Worm (Caenorhabditis elegans): ENCODE data around the gene tag-51.
A peak's percentile ranks its signal among the peaks of the same experiment; 100 is the strongest.

Gene tag-51

ce11 chrIII:831961-832360, 22.1 kb upstream of the tag-51 start, which contains the start of gene ceeh-1:
Gene ceeh-1 (minus strand): TSS chrIII:832277.
- peak; percentile 29 for TF ChIP-seq elt-2 (tag; optimal IDR thresholded peaks at IDR 0.05)
- no peak for TF ChIP-seq lin-39 (tag; optimal IDR thresholded peaks at IDR 0.05)

DNA sequence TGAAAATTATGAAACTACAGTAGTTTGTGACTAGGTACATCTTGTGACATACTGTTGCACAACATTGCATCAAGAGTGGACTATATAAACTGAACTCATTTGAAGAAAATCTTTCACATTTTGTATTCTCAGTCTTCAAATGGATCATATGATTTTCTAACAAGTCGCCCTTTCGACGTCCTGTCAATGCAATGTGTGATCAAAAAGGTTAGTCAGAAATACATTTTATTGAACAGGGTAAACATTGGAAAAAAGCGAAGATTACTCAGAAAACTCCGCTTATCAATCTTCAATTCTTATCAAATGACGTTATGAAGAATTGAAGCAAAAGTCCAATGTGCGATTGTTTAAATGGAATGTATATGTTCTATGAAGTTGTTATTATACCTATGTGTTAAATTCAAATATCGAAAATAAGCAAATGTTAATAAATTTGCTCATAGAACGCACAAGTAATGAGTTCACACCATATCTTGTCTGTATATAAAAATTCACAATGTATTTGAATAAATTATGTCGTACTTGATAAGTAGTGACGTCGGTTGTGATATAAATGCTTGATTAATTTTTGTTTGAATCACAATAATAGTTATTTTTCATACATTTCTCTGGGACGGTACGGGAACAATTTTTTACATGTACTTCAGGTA, 21.0 kb upstream of the tag-51 start, which contains the start of gene zip-2:
Gene zip-2 (plus strand): TSS at position 128 of the 650 bp plus-strand sequence.
- TF ChIP-seq pha-4 (tag; optimal IDR thresholded peaks at IDR 0.05) (peak; percentile 79), pqm-1 (tag; optimal IDR thresholded peaks at IDR 0.05) (peak; percentile 98), aly-2 (tag; optimal IDR thresholded peaks at IDR 0.05) (no peak), elt-2 (tag; optimal IDR thresholded peaks at IDR 0.05) (peak; percentile 93), jun-1 (tag; optimal IDR thresholded peaks at IDR 0.05) (peak; percentile 24), ceh-28 (tag; optimal IDR thresholded peaks at IDR 0.05) (peak; percentile 27), ceh-82 (tag; optimal IDR thresholded peaks at IDR 0.05) (peak; percentile 8), fkh-10 (GFP tag; optimal IDR thresholded peaks at IDR 0.05) (no peak), nhr-23 (tag; optimal IDR thresholded peaks at IDR 0.05) (no peak), fos-1 (tag; optimal IDR thresholded peaks at IDR 0.05) (peak; percentile 14), ztf-11 (tag; optimal IDR thresholded peaks at IDR 0.05) (no peak), nhr-77 (tag; optimal IDR thresholded peaks at IDR 0.05) (no peak), R02D3.7 (tag; optimal IDR thresholded peaks at IDR 0.05) (no peak)

DNA sequence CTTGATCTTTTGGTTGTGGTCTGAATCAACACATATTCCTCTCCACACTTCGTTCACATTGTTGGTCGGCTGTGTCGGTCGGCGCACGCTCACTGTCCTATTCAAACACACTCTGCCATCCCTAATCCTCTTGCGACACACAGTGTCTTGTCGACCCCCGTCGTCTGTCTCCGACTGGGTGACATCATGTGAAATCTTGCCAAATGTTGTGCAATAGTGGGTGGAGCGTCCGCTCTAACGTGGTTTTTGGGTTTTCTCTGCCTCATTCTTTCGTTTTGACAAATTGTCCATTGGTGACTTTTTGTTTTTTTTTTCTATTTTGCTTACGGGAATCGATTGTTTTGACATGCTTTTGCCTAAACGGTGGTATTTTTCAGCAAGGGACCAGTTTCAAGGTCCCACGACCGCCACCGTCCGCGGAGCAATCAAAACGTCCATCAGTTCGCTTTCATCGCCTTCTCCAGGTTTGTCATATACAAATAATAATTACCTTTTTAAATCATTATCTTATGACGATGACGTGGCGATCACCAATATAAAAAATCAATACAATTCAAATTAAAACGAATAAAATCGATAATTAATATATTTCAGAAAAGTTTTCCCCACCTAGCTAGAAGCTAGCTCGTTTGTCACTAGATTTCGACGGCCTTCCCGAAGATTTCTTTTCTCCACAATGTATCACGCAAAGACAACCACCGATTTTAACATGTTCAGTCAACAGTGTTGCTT, 20.1 kb upstream of the tag-51 start:
- TF ChIP-seq elt-1 (tag; optimal IDR thresholded peaks at IDR 0.05) (peak; percentile 67), ceh-9 (tag; optimal IDR thresholded peaks at IDR 0.05) (no peak), snpc-4 (tag; optimal IDR thresholded peaks at IDR 0.05) (peak; percentile 67), R02D3.7 (tag; optimal IDR thresholded peaks at IDR 0.05) (peak; percentile 77), ceh-16 (tag; optimal IDR thresholded peaks at IDR 0.05) (no peak), egl-5 (tag; optimal IDR thresholded peaks at IDR 0.05) (peak; percentile 83), lin-15B (tag; optimal IDR thresholded peaks at IDR 0.05) (peak; percentile 69), nhr-23 (tag; optimal IDR thresholded peaks at IDR 0.05) (peak; percentile 94), pqm-1 (tag; optimal IDR thresholded peaks at IDR 0.05) (peak; percentile 91), fkh-10 (GFP tag; optimal IDR thresholded peaks at IDR 0.05) (peak; percentile 96), zag-1 (tag; optimal IDR thresholded peaks at IDR 0.05) (peak; percentile 25), ztf-11 (tag; optimal IDR thresholded peaks at IDR 0.05) (no peak), hmg-11 (tag; optimal IDR thresholded peaks at IDR 0.05) (peak; percentile 97), nhr-11 (tag; optimal IDR thresholded peaks at IDR 0.05) (peak; percentile 82), egl-27 (tag; optimal IDR thresholded peaks at IDR 0.05) (peak; percentile 48), pha-4 (tag; optimal IDR thresholded peaks at IDR 0.05) (peak; percentile 98), nhr-28 (tag; optimal IDR thresholded peaks at IDR 0.05) (no peak), nfya-1 (tag; optimal IDR thresholded peaks at IDR 0.05; ENCODE audit: insufficient read depth) (peak; percentile 96), ceh-82 (tag; optimal IDR thresholded peaks at IDR 0.05) (no peak), nhr-77 (tag; optimal IDR thresholded peaks at IDR 0.05) (peak; percentile 21), ztf-4 (tag; optimal IDR thresholded peaks at IDR 0.05) (peak; percentile 67), nhr-76 (tag; optimal IDR thresholded peaks at IDR 0.05) (no peak), ama-1 (optimal IDR thresholded peaks at IDR 0.05) (peak; percentile 93), fos-1 (tag; optimal IDR thresholded peaks at IDR 0.05) (peak; percentile 91), elt-3 (tag; optimal IDR thresholded peaks at IDR 0.05) (peak in 2 of 3 experiments; percentile 7 to 53), ZK546.5 (tag; optimal IDR thresholded peaks at IDR 0.05) (no peak), mdl-1 (tag; optimal IDR thresholded peaks at IDR 0.05) (peak; percentile 82), aly-2 (tag; optimal IDR thresholded peaks at IDR 0.05) (no peak), daf-12 (tag; optimal IDR thresholded peaks at IDR 0.05) (no peak), mml-1 (tag; optimal IDR thresholded peaks at IDR 0.05) (peak; percentile 8), elt-2 (tag; optimal IDR thresholded peaks at IDR 0.05) (peak; percentile 85), unc-39 (tag; optimal IDR thresholded peaks at IDR 0.05) (no peak), nhr-67 (tag; optimal IDR thresholded peaks at IDR 0.05) (no peak), lsy-12 (tag; optimal IDR thresholded peaks at IDR 0.05) (peak; percentile 88), jun-1 (tag; optimal IDR thresholded peaks at IDR 0.05) (peak; percentile 92), lin-39 (tag; optimal IDR thresholded peaks at IDR 0.05) (peak; percentile 97), fkh-2 (tag; optimal IDR thresholded peaks at IDR 0.05) (no peak), tbx-2 (tag; optimal IDR thresholded peaks at IDR 0.05) (peak; percentile 81), nhr-237 (tag; optimal IDR thresholded peaks at IDR 0.05) (no peak), skn-1 (tag; optimal IDR thresholded peaks at IDR 0.05) (peak; percentile 81), sea-2 (GFP tag; optimal IDR thresholded peaks at IDR 0.05) (peak; percentile 49), nhr-25 (tag; optimal IDR thresholded peaks at IDR 0.05) (peak; percentile 98), unc-62 (GFP tag; optimal IDR thresholded peaks at IDR 0.05) (peak; percentile 33), nhr-12 (tag; optimal IDR thresholded peaks at IDR 0.05) (no peak)
